Worm (Caenorhabditis elegans) whole organism, early embryonic: ENCODE measurements around the gene C16C8.27.

Experiments
- aly-1 ChIP-seq: sonication (generic microtip); optimal IDR thresholded peaks from 2 replicates; lab custom pipeline; 2016; ENCODE audit warnings: missing genetic modification characterization, missing compliant biosample characterization
- ama-1 ChIP-seq: fragments of 150-350 bp; optimal IDR thresholded peaks from 2 replicates; lab custom pipeline; 2014
- sea-1 ChIP-seq: fragments of 200-800 bp; sonication (Bioruptor generic); conservative IDR thresholded peaks from 2 replicates; pipeline ENCODE4 v1.3.6; 2022; ENCODE audit warnings: missing genetic modification characterization, missing compliant biosample characterization
- tbx-11 ChIP-seq: fragments of 200-800 bp; sonication (Bioruptor generic); IDR thresholded peaks from 2 replicates; pipeline ENCODE4 v1.3.6; 2022; ENCODE audit warnings: missing genetic modification characterization, missing compliant biosample characterization
- tra-4 ChIP-seq: sonication (generic microtip); optimal IDR thresholded peaks from 2 replicates; lab custom pipeline; 2017; ENCODE audit warnings: missing genetic modification characterization, missing compliant biosample characterization

- TF ChIP-seq tra-4 (tag; lab: Kevin White, UChicago) (no peak), ama-1 (lab: Kevin White, UChicago) (no peak), tbx-11 (no peak), sea-1 (GFP tag; lab: Robert Waterston, UW) (no peak), aly-1 (tag; lab: Kevin White, UChicago) (no peak)
Observed at ce11 chrII:3445285-3445806, 3.9 kb downstream of the C16C8.27 start, which contains the start of the genes C16C8.5 and C16C8.16.
